Worm (Caenorhabditis elegans) whole organism, early embryonic: ENCODE measurements around the gene C36B7.6.

ENCODE experiments used
- B0310.2 ChIP-seq: sonication (generic microtip); optimal IDR thresholded peaks from 2 replicates; lab custom pipeline; 2016; ENCODE audit warnings: mild to moderate bottlenecking, missing genetic modification characterization, missing compliant biosample characterization
- ama-1 ChIP-seq: fragments of 150-350 bp; optimal IDR thresholded peaks from 2 replicates; lab custom pipeline; 2014
- hmbx-1 ChIP-seq: sonication (generic microtip); optimal IDR thresholded peaks from 2 replicates; lab custom pipeline; 2016; ENCODE audit warnings: mild to moderate bottlenecking, missing genetic modification characterization, missing compliant biosample characterization
- tbx-37 ChIP-seq: fragments of 200-800 bp; sonication (Bioruptor generic); conservative IDR thresholded peaks from 2 replicates; pipeline ENCODE4 v1.3.6; 2022; ENCODE audit warnings: missing genetic modification reagents, missing genetic modification characterization, missing compliant biosample characterization
- tra-4 ChIP-seq: sonication (generic microtip); optimal IDR thresholded peaks from 2 replicates; lab custom pipeline; 2017; ENCODE audit warnings: missing genetic modification characterization, missing compliant biosample characterization

DNA sequence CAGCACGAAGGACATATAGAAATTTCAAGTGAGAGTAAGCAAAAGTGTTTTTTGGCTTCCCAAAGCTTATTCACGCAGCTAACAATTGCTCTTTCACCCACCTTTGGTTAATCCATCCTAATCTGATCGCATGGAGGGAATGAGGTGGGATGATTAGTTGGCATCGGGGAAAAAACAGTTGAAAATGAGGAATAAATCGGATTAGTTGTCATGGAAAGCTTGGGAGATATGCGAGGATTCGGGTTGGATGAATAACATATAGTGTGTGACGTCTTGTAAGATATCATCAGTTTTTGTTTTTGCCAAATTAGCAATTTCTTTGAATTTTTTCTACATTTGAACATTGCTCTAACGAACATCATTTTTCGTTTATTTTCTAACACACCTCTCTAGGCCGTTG lies 28.5 kb upstream of the C36B7.6 start:
- no peak for TF ChIP-seq tbx-37 (GFP tag; lab: Robert Waterston, UW)
- TF ChIP-seq B0310.2 (tag; lab: Kevin White, UChicago) = no peak
- no peak for TF ChIP-seq hmbx-1 (tag; lab: Kevin White, UChicago)
- TF ChIP-seq ama-1 (lab: Kevin White, UChicago) = no peak
- TF ChIP-seq tra-4 (tag; lab: Kevin White, UChicago) = no peak
